Worm (Caenorhabditis elegans) whole organism, L2 larva: ENCODE data around the gene C14C10.2.

Experiments
- F13H6.1 ChIP-seq: sonication (generic microtip); optimal IDR thresholded peaks from 2 replicates; lab custom pipeline; 2016; ENCODE audit warnings: missing genetic modification characterization, missing compliant biosample characterization
- ceh-16 ChIP-seq: fragments of 150-350 bp; optimal IDR thresholded peaks from 2 replicates; lab custom pipeline; 2014; ENCODE audit warnings: missing biosample characterization, missing genetic modification characterization
- elt-3 ChIP-seq: sonication (generic microtip); optimal IDR thresholded peaks from 2 replicates; lab custom pipeline; 2017; ENCODE audit warnings: missing biosample characterization, missing genetic modification characterization
- lin-39 ChIP-seq: fragments of 150-350 bp; optimal IDR thresholded peaks from 2 replicates; lab custom pipeline; 2014; ENCODE audit warnings: missing biosample characterization, missing genetic modification reagents, missing genetic modification characterization
- nhr-11 ChIP-seq: fragments of 150-350 bp; optimal IDR thresholded peaks from 2 replicates; lab custom pipeline; 2014; ENCODE audit warnings: missing biosample characterization, missing genetic modification characterization
- nhr-237 ChIP-seq: fragments of 150-350 bp; optimal IDR thresholded peaks from 2 replicates; lab custom pipeline; 2014; ENCODE audit warnings: missing biosample characterization, missing genetic modification characterization
- nhr-25 ChIP-seq: fragments of 150-350 bp; sonication (generic microtip); optimal IDR thresholded peaks from 3 replicates; lab custom pipeline; 2014; ENCODE audit warnings: missing biosample characterization, missing genetic modification characterization
- skn-1 ChIP-seq: sonication (generic microtip); optimal IDR thresholded peaks from 2 replicates; lab custom pipeline; 2017; ENCODE audit warnings: missing biosample characterization, missing genetic modification characterization
- sma-3 ChIP-seq: sonication (generic microtip); optimal IDR thresholded peaks from 2 replicates; lab custom pipeline; 2016; ENCODE audit warnings: missing genetic modification reagents, missing genetic modification characterization, missing compliant biosample characterization
- snpc-4 ChIP-seq: fragments of 150-350 bp; optimal IDR thresholded peaks from 2 replicates; lab custom pipeline; 2014; ENCODE audit warnings: missing biosample characterization, missing genetic modification characterization
- unc-39 ChIP-seq: fragments of 150-350 bp; optimal IDR thresholded peaks from 2 replicates; lab custom pipeline; 2014; ENCODE audit warnings: missing biosample characterization, missing genetic modification characterization
- unc-62 ChIP-seq: fragments of 150-350 bp; optimal IDR thresholded peaks from 2 replicates; lab custom pipeline; 2014; ENCODE audit warnings: missing biosample characterization, missing genetic modification reagents, missing genetic modification characterization
- ztf-4 ChIP-seq: fragments of 150-350 bp; optimal IDR thresholded peaks from 2 replicates; lab custom pipeline; 2014; ENCODE audit warnings: missing biosample characterization, missing genetic modification characterization

DNA sequence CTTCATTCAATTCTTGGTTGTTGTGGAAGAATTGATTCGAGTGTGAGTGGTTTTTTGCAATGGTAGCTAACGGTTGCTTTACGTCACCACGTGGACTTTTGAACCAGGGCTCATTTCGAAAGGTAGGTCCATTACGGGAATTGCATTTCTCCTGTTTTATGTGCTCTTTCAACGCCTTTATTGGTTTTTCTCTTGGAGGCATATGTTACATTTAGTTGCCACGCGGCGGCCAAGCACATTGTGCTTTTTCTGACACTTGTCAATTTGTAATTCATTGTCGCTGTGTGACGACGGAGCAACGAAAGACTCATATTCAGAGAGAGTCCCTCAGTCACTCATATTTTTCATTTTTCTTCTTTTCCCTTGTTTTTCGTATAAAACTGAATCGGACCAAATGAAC is 7.5 kb downstream of the C14C10.2 start:
- TF ChIP-seq snpc-4 (tag; lab: Kevin White, UChicago) = no peak
- no peak for TF ChIP-seq ztf-4 (tag; lab: Kevin White, UChicago)
- TF ChIP-seq ceh-16 = no peak
- no peak for TF ChIP-seq skn-1 (tag; lab: Kevin White, UChicago)
- TF ChIP-seq unc-39 (tag; lab: Kevin White, UChicago) = no peak
- TF ChIP-seq nhr-25 (tag; lab: Kevin White, UChicago) = no peak
- TF ChIP-seq sma-3 (GFP tag; lab: Kevin White, UChicago) = no peak
- TF ChIP-seq lin-39 = no peak
- no peak for TF ChIP-seq elt-3
- TF ChIP-seq unc-62 = no peak
- TF ChIP-seq nhr-237 (tag; lab: Kevin White, UChicago) = no peak
- no peak for TF ChIP-seq nhr-11 (tag; lab: Kevin White, UChicago)
- no peak for TF ChIP-seq F13H6.1
